Worm (Caenorhabditis elegans) whole organism, early embryonic: Measurements from ENCODE around the gene cnnm-3.

Source experiments
- aly-1 ChIP-seq: sonication (generic microtip); optimal IDR thresholded peaks from 2 replicates; lab custom pipeline; 2016; ENCODE audit warnings: missing genetic modification characterization, missing compliant biosample characterization
- ama-1 ChIP-seq: fragments of 150-350 bp; optimal IDR thresholded peaks from 2 replicates; lab custom pipeline; 2014
- flt-1 ChIP-seq: fragments of 200-800 bp; sonication (Bioruptor generic); IDR thresholded peaks from 2 replicates; pipeline ENCODE4 v1.3.6; 2022; ENCODE audit warnings: missing genetic modification characterization, missing compliant biosample characterization
- tbx-37 ChIP-seq: fragments of 200-800 bp; sonication (Bioruptor generic); conservative IDR thresholded peaks from 2 replicates; pipeline ENCODE4 v1.3.6; 2022; ENCODE audit warnings: missing genetic modification reagents, missing genetic modification characterization, missing compliant biosample characterization
- tra-4 ChIP-seq: sonication (generic microtip); optimal IDR thresholded peaks from 2 replicates; lab custom pipeline; 2017; ENCODE audit warnings: missing genetic modification characterization, missing compliant biosample characterization

DNA sequence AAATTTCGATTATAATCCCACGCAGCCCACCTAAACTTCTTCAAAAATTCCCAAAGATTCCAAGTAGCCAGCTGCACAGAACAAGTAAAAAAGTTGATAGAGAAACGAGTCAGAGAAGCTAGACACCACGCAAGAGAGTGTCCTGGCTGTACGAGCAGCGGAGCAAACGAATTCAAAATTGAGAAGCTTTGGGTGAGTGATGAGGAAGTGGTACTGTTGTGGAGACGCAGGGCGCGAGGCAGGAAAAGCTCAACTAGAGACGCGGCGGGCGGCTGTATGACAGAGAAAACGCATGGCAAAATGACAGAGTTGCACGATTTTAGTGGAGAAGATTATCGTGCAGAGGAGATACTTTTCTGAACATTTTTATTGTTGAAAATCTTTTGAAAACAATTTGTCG, 3.6 kb upstream of the cnnm-3 start:
- TF ChIP-seq flt-1 (GFP tag; lab: Robert Waterston, UW) = no peak
- no peak for TF ChIP-seq ama-1
- no peak for TF ChIP-seq tbx-37 (GFP tag; lab: Robert Waterston, UW)
- no peak for TF ChIP-seq aly-1 (tag; lab: Kevin White, UChicago)
- TF ChIP-seq tra-4 (tag; lab: Kevin White, UChicago) = no peak
